Fruit fly (Drosophila melanogaster) whole organism, pupa: ENCODE results near the gene Mis12.

Source experiments
- CG10348 ChIP-seq: fragments of 200-800 bp; sonication (Bioruptor generic); IDR thresholded peaks from 2 replicates; pipeline ENCODE4 v1.3.6; 2022; ENCODE audit warnings: missing biosample characterization, missing genetic modification characterization
- CG12605 ChIP-seq: fragments of 200-800 bp; sonication (Bioruptor generic); IDR thresholded peaks from 2 replicates; pipeline ENCODE4 v1.3.6; 2022; ENCODE audit warnings: missing biosample characterization, missing genetic modification characterization
- CG13204 ChIP-seq: fragments of 200-800 bp; sonication (Bioruptor generic); optimal IDR thresholded peaks from 2 replicates; lab custom pipeline; 2018; ENCODE audit warnings: missing biosample characterization, mild to moderate bottlenecking, missing genetic modification characterization, moderate library complexity
- CG14655 ChIP-seq: fragments of 200-800 bp; sonication (Bioruptor generic); optimal IDR thresholded peaks from 3 replicates; lab custom pipeline; 2017; ENCODE audit warnings: mild to moderate bottlenecking, missing biosample characterization, missing genetic modification reagents, missing genetic modification characterization
- CG15710 ChIP-seq: fragments of 200-800 bp; sonication (Bioruptor generic); optimal IDR thresholded peaks from 2 replicates; lab custom pipeline; 2018; ENCODE audit warnings: missing biosample characterization, mild to moderate bottlenecking, missing genetic modification characterization, moderate library complexity
- CG17806 ChIP-seq: fragments of 200-800 bp; sonication (Bioruptor generic); optimal IDR thresholded peaks from 2 replicates; lab custom pipeline; 2018; ENCODE audit warnings: missing biosample characterization, mild to moderate bottlenecking, missing genetic modification characterization, moderate library complexity
- CG32121 ChIP-seq: fragments of 200-800 bp; sonication (Bioruptor generic); IDR thresholded peaks from 2 replicates; pipeline ENCODE4 v1.3.6; 2022; ENCODE audit warnings: missing biosample characterization, missing genetic modification characterization
- CG34367 ChIP-seq: fragments of 200-800 bp; sonication (Bioruptor generic); optimal IDR thresholded peaks from 2 replicates; lab custom pipeline; 2018; ENCODE audit warnings: missing biosample characterization, mild to moderate bottlenecking, missing genetic modification characterization
- CG4496 ChIP-seq: fragments of 200-800 bp; sonication (Bioruptor generic); IDR thresholded peaks from 3 replicates; pipeline ENCODE4 v1.3.6; 2022; ENCODE audit warnings: missing biosample characterization, missing genetic modification characterization
- CG8159 ChIP-seq: fragments of 200-800 bp; sonication (Bioruptor generic); optimal IDR thresholded peaks from 3 replicates; lab custom pipeline; 2018; ENCODE audit warnings: missing biosample characterization, mild to moderate bottlenecking, missing genetic modification characterization, moderate library complexity
- CG8301 ChIP-seq: fragments of 200-800 bp; sonication (Bioruptor generic); optimal IDR thresholded peaks from 2 replicates; lab custom pipeline; 2018; ENCODE audit warnings: missing biosample characterization, mild to moderate bottlenecking, missing genetic modification characterization
- CG9948 ChIP-seq: fragments of 200-800 bp; sonication (Bioruptor generic); optimal IDR thresholded peaks from 2 replicates; lab custom pipeline; 2018; ENCODE audit warnings: missing biosample characterization, mild to moderate bottlenecking, missing genetic modification characterization, moderate library complexity
- D1 ChIP-seq: fragments of 200-800 bp; sonication (Bioruptor generic); optimal IDR thresholded peaks from 2 replicates; lab custom pipeline; 2018; ENCODE audit warnings: missing biosample characterization, mild to moderate bottlenecking, missing genetic modification characterization, moderate library complexity
- EcR ChIP-seq: fragments of 200-800 bp; sonication (Bioruptor generic); optimal IDR thresholded peaks from 3 replicates; lab custom pipeline; 2019; ENCODE audit warnings: missing biosample characterization, missing genetic modification characterization, mild to moderate bottlenecking, moderate library complexity, missing genetic modification reagents
- Ets98B ChIP-seq: fragments of 200-800 bp; sonication (Bioruptor generic); IDR thresholded peaks from 2 replicates; pipeline ENCODE4 v1.3.6; 2022; ENCODE audit warnings: missing biosample characterization, missing genetic modification characterization
- Pif1A ChIP-seq: fragments of 200-800 bp; sonication (Bioruptor generic); optimal IDR thresholded peaks from 3 replicates; lab custom pipeline; 2016; ENCODE audit warnings: missing biosample characterization, missing genetic modification characterization
- Pif1B ChIP-seq: fragments of 200-800 bp; sonication (Bioruptor generic); optimal IDR thresholded peaks from 3 replicates; lab custom pipeline; 2016; ENCODE audit warnings: missing biosample characterization, missing genetic modification characterization
- Snoo ChIP-seq: fragments of 200-800 bp; sonication (Bioruptor generic); optimal IDR thresholded peaks from 3 replicates; lab custom pipeline; 2017; ENCODE audit warnings: missing biosample characterization, mild to moderate bottlenecking, missing genetic modification characterization, inconsistent platforms
- fd96Ca ChIP-seq: fragments of 200-800 bp; sonication (Bioruptor generic); IDR thresholded peaks from 3 replicates; pipeline ENCODE4 v1.3.6; 2022; ENCODE audit warnings: missing biosample characterization, missing genetic modification characterization
- gl ChIP-seq: fragments of 200-800 bp; sonication (Bioruptor generic); optimal IDR thresholded peaks from 2 replicates; lab custom pipeline; 2018; ENCODE audit warnings: missing biosample characterization, mild to moderate bottlenecking, missing genetic modification characterization
- rn ChIP-seq: fragments of 200-800 bp; sonication (Bioruptor generic); IDR thresholded peaks from 2 replicates; pipeline ENCODE4 v1.3.6; 2022; ENCODE audit warnings: missing biosample characterization, missing genetic modification characterization

The Mis12 gene

dm6 chr3L:6963792-6964487 is 4.9 kb downstream of the Mis12 start:
- TF ChIP-seq CG14655 (GFP tag; lab: Kevin White, UChicago) (peak; percentile 87), CG15710 (tag; lab: Kevin White, UChicago) (peak; percentile 84), CG9948 (tag; lab: Kevin White, UChicago) (peak; percentile 92), fd96Ca (no peak), EcR (GFP tag; lab: Kevin White, UChicago) (peak; percentile 95), Pif1B (GFP tag; lab: Kevin White, UChicago) (peak; percentile 57), CG8301 (tag; lab: Kevin White, UChicago) (peak; percentile 87), rn (GFP tag; lab: Robert Waterston, UW) (no peak), Pif1A (GFP tag; lab: Kevin White, UChicago) (peak; percentile 82), CG32121 (GFP tag; lab: Robert Waterston, UW) (peak; percentile 55; the same call in 1 of the 2 replicates), CG4496 (peak; percentile 71), CG8159 (tag; lab: Kevin White, UChicago) (peak; percentile 84), CG12605 (GFP tag; lab: Robert Waterston, UW) (peak; percentile 63; the same call in 1 of the 2 replicates), CG10348 (GFP tag; lab: Robert Waterston, UW) (no peak), Snoo (tag; lab: Kevin White, UChicago) (peak; percentile 45), CG34367 (tag; lab: Kevin White, UChicago) (peak; percentile 82), CG17806 (peak; percentile 80), Ets98B (GFP tag; lab: Robert Waterston, UW) (peak; percentile 77), gl (tag; lab: Kevin White, UChicago) (peak; percentile 66), CG13204 (GFP tag; lab: Kevin White, UChicago) (peak; percentile 66), D1 (tag; lab: Kevin White, UChicago) (no peak)

dm6 chr3L:6963175-6963574 is 5.7 kb downstream of the Mis12 start:
- TF ChIP-seq CG34367 (tag; lab: Kevin White, UChicago) (no peak), Pif1A (GFP tag; lab: Kevin White, UChicago) (no peak), CG4496 (no peak; the same call in 2 of the 3 replicates), fd96Ca (no peak), Snoo (tag; lab: Kevin White, UChicago) (no peak), EcR (GFP tag; lab: Kevin White, UChicago) (no peak), rn (GFP tag; lab: Robert Waterston, UW) (no peak)

- TF ChIP-seq EcR (GFP tag; lab: Kevin White, UChicago) = peak; percentile 12
- TF ChIP-seq CG8159 (tag; lab: Kevin White, UChicago) = no peak
- TF ChIP-seq, all 21 proteins: peak for 1
Measured at dm6 chr3L:6961992-6962570, 6.8 kb downstream of the Mis12 start.

- TF ChIP-seq EcR (GFP tag; lab: Kevin White, UChicago) (no peak), CG9948 (tag; lab: Kevin White, UChicago) (no peak), rn (GFP tag; lab: Robert Waterston, UW) (no peak), CG8159 (tag; lab: Kevin White, UChicago) (no peak), D1 (tag; lab: Kevin White, UChicago) (no peak), CG32121 (GFP tag; lab: Robert Waterston, UW) (no peak), CG4496 (no peak), gl (tag; lab: Kevin White, UChicago) (no peak), CG12605 (GFP tag; lab: Robert Waterston, UW) (no peak), CG10348 (GFP tag; lab: Robert Waterston, UW) (no peak), CG13204 (GFP tag; lab: Kevin White, UChicago) (no peak), fd96Ca (no peak), CG17806 (no peak), Pif1B (GFP tag; lab: Kevin White, UChicago) (no peak), CG8301 (tag; lab: Kevin White, UChicago) (no peak), Pif1A (GFP tag; lab: Kevin White, UChicago) (no peak), CG34367 (tag; lab: Kevin White, UChicago) (no peak), CG14655 (GFP tag; lab: Kevin White, UChicago) (no peak), Snoo (tag; lab: Kevin White, UChicago) (no peak), Ets98B (GFP tag; lab: Robert Waterston, UW) (no peak)
- TF ChIP-seq, all 21 proteins: peak for 0
Measured at dm6 chr3L:6957753-6958420, 11.0 kb downstream of the Mis12 start, which contains the start of the genes Uqcc1 and Surf1. TSS of gene Uqcc1 (minus strand) at chr3L:6958108. TSS of gene Surf1 (plus strand) at chr3L:6958346.
